Fruit fly (Drosophila melanogaster) whole organism, embryonic: ENCODE measurements around the gene Spps.

Experiments used
- Antp ChIP-seq: fragments of 200-800 bp; sonication (Bioruptor generic); optimal IDR thresholded peaks from 3 replicates; lab custom pipeline; 2016; ENCODE audit warnings: missing biosample characterization, missing genetic modification characterization
- Atf3 ChIP-seq: fragments of 200-800 bp; sonication (Bioruptor generic); optimal IDR thresholded peaks from 3 replicates; lab custom pipeline; 2016; ENCODE audit warnings: missing biosample characterization, missing genetic modification characterization
- Bteb2 ChIP-seq: fragments of 200-800 bp; sonication (Bioruptor generic); optimal IDR thresholded peaks from 2 replicates; lab custom pipeline; 2016; ENCODE audit warnings: missing biosample characterization, missing genetic modification characterization
- CG10321 ChIP-seq: fragments of 200-800 bp; sonication (Bioruptor generic); IDR thresholded peaks from 2 replicates; pipeline ENCODE4 v1.3.6; 2022; ENCODE audit warnings: missing biosample characterization, missing genetic modification characterization
- CG10565 ChIP-seq: fragments of 200-800 bp; sonication (Bioruptor generic); optimal IDR thresholded peaks from 3 replicates; lab custom pipeline; 2016; ENCODE audit warnings: missing biosample characterization, mild to moderate bottlenecking, missing genetic modification characterization
- CG10959 ChIP-seq: fragments of 200-800 bp; sonication (Bioruptor generic); IDR thresholded peaks from 2 replicates; pipeline ENCODE4 v1.3.6; 2022; ENCODE audit warnings: missing biosample characterization, missing genetic modification characterization
- CG11504 ChIP-seq: fragments of 200-800 bp; sonication (Bioruptor generic); optimal IDR thresholded peaks from 3 replicates; lab custom pipeline; 2019; ENCODE audit warnings: missing biosample characterization, mild to moderate bottlenecking, missing genetic modification characterization, moderate library complexity
- CG12104 ChIP-seq: fragments of 200-800 bp; sonication (Bioruptor generic); optimal IDR thresholded peaks from 3 replicates; lab custom pipeline; 2016; ENCODE audit warnings: missing biosample characterization, missing genetic modification characterization
- CG13296 ChIP-seq: fragments of 200-800 bp; sonication (Bioruptor generic); optimal IDR thresholded peaks from 3 replicates; lab custom pipeline; 2018; ENCODE audit warnings: missing biosample characterization, mild to moderate bottlenecking, missing genetic modification characterization
- CG15514 ChIP-seq: fragments of 200-800 bp; sonication (Bioruptor generic); optimal IDR thresholded peaks from 3 replicates; lab custom pipeline; 2017; ENCODE audit warnings: missing biosample characterization, missing genetic modification characterization, mild to moderate bottlenecking, moderate library complexity, missing genetic modification reagents
- CG15601 ChIP-seq: fragments of 200-800 bp; sonication (Bioruptor generic); optimal IDR thresholded peaks from 3 replicates; lab custom pipeline; 2019; ENCODE audit warnings: missing biosample characterization, mild to moderate bottlenecking, missing genetic modification characterization, moderate library complexity
- CG16813 ChIP-seq: fragments of 200-800 bp; sonication (Bioruptor generic); IDR thresholded peaks from 3 replicates; pipeline ENCODE4 v1.3.6; 2022; ENCODE audit warnings: missing biosample characterization, missing genetic modification characterization; ENCODE audit not compliant: partially characterized antibody
- CG16863 ChIP-seq: fragments of 200-800 bp; sonication (Bioruptor generic); optimal IDR thresholded peaks from 3 replicates; lab custom pipeline; 2016; ENCODE audit warnings: missing biosample characterization, missing genetic modification characterization
- CG1832 ChIP-seq: fragments of 200-800 bp; sonication (Bioruptor generic); optimal IDR thresholded peaks from 2 replicates; lab custom pipeline; 2017; ENCODE audit warnings: missing biosample characterization, mild to moderate bottlenecking, missing genetic modification characterization, inconsistent platforms
- CG32532 ChIP-seq: fragments of 200-800 bp; sonication (Bioruptor generic); IDR thresholded peaks from 2 replicates; pipeline ENCODE4 v1.3.6; 2022; ENCODE audit warnings: missing biosample characterization, missing genetic modification characterization
- CG4404 ChIP-seq: fragments of 200-800 bp; sonication (Bioruptor generic); IDR thresholded peaks from 2 replicates; pipeline ENCODE4 v1.3.6; 2022; ENCODE audit warnings: missing biosample characterization, missing genetic modification characterization
- CG6683 ChIP-seq: fragments of 200-800 bp; sonication (Bioruptor generic); optimal IDR thresholded peaks from 2 replicates; lab custom pipeline; 2017; ENCODE audit warnings: missing biosample characterization, mild to moderate bottlenecking, missing genetic modification characterization, missing genetic modification reagents
- CG7745 ChIP-seq: fragments of 200-800 bp; sonication (Bioruptor generic); optimal IDR thresholded peaks from 2 replicates; lab custom pipeline; 2018; ENCODE audit warnings: missing biosample characterization, mild to moderate bottlenecking, missing genetic modification characterization, moderate library complexity
- CG7928 ChIP-seq: fragments of 200-800 bp; sonication (Bioruptor generic); optimal IDR thresholded peaks from 2 replicates; lab custom pipeline; 2017; ENCODE audit warnings: missing biosample characterization, mild to moderate bottlenecking, missing genetic modification characterization
- D ChIP-seq, 2 experiments: fragments of 200-800 bp in 1 of 2; fragments of >200 bp in 1 of 2; sonication (Bioruptor generic) in 1 of 2; optimal IDR thresholded peaks; 2 replicates in 1 of 2; 3 replicates in 1 of 2; lab custom pipeline; 2017; ENCODE audit warnings: mild to moderate bottlenecking in 1 of 2, missing biosample characterization in 1 of 2, missing genetic modification characterization in 1 of 2, missing genetic modification reagents in 1 of 2
- Dek ChIP-seq: fragments of 200-800 bp; sonication (Bioruptor generic); optimal IDR thresholded peaks from 3 replicates; lab custom pipeline; 2019; ENCODE audit warnings: missing biosample characterization, mild to moderate bottlenecking, missing genetic modification characterization, moderate library complexity
- Dip3 ChIP-seq: fragments of 200-800 bp; sonication (Bioruptor generic); optimal IDR thresholded peaks from 3 replicates; lab custom pipeline; 2016; ENCODE audit warnings: missing biosample characterization, missing genetic modification characterization
- Dp ChIP-seq: fragments of 200-800 bp; sonication (Bioruptor generic); optimal IDR thresholded peaks from 2 replicates; lab custom pipeline; 2018; ENCODE audit warnings: missing biosample characterization, mild to moderate bottlenecking, missing genetic modification characterization, moderate library complexity
- Med ChIP-seq: fragments of 200-800 bp; sonication (Bioruptor generic); peaks from one replicate; lab custom pipeline; 2016; ENCODE audit warnings: missing biosample characterization, missing genetic modification characterization, mild to moderate bottlenecking, inconsistent platforms, moderate library complexity
- NC2β ChIP-seq: fragments of 200-800 bp; sonication (Bioruptor generic); optimal IDR thresholded peaks from 2 replicates; lab custom pipeline; 2016; ENCODE audit warnings: missing biosample characterization, missing genetic modification characterization
- Oaz ChIP-seq: fragments of 200-800 bp; sonication (Bioruptor generic); IDR thresholded peaks from 2 replicates; pipeline ENCODE4 v1.3.6; 2022; ENCODE audit warnings: missing biosample characterization, missing genetic modification characterization
- PHDP ChIP-seq: fragments of 200-800 bp; sonication (Bioruptor generic); optimal IDR thresholded peaks from 3 replicates; lab custom pipeline; 2018; ENCODE audit warnings: missing biosample characterization, mild to moderate bottlenecking, missing genetic modification characterization, moderate library complexity
- TFAM ChIP-seq: fragments of 200-800 bp; sonication (Bioruptor generic); optimal IDR thresholded peaks from 2 replicates; lab custom pipeline; 2017; ENCODE audit warnings: missing biosample characterization, missing genetic modification characterization, inconsistent platforms
- abd-A ChIP-seq: fragments of 200-800 bp; sonication (Bioruptor generic); optimal IDR thresholded peaks from 3 replicates; lab custom pipeline; 2019; ENCODE audit warnings: missing biosample characterization, mild to moderate bottlenecking, missing genetic modification characterization, moderate library complexity
- btn ChIP-seq: fragments of 200-800 bp; sonication (Bioruptor generic); optimal IDR thresholded peaks from 2 replicates; lab custom pipeline; 2016; ENCODE audit warnings: missing biosample characterization, missing genetic modification characterization
- cato ChIP-seq: fragments of 200-800 bp; sonication (Bioruptor generic); optimal IDR thresholded peaks from 2 replicates; lab custom pipeline; 2016; ENCODE audit warnings: missing biosample characterization, missing genetic modification characterization, borderline replicate concordance
- chm ChIP-seq: fragments of 200-800 bp; sonication (Bioruptor generic); IDR thresholded peaks from 2 replicates; pipeline ENCODE4 v1.3.6; 2022; ENCODE audit warnings: missing biosample characterization, missing genetic modification characterization
- dm ChIP-seq: fragments of 200-800 bp; sonication (Bioruptor generic); optimal IDR thresholded peaks from 3 replicates; lab custom pipeline; 2016; ENCODE audit warnings: missing biosample characterization, missing genetic modification characterization
- dpn ChIP-seq, 2 experiments: fragments of 200-800 bp; sonication (Bioruptor generic); optimal IDR thresholded peaks; 3 replicates each; lab custom pipeline; 2016; ENCODE audit warnings: missing biosample characterization in 2 of 2, missing genetic modification characterization in 2 of 2
- esg ChIP-seq: fragments of 200-800 bp; sonication (Bioruptor generic); conservative IDR thresholded peaks from 2 replicates; pipeline ENCODE4 v1.3.6; 2022; ENCODE audit warnings: missing biosample characterization, missing genetic modification characterization
- gfzf ChIP-seq: fragments of 200-800 bp; sonication (Bioruptor generic); optimal IDR thresholded peaks from 2 replicates; lab custom pipeline; 2016; ENCODE audit warnings: missing biosample characterization, mild to moderate bottlenecking, missing genetic modification characterization, moderate library complexity
- gro ChIP-seq: fragments of 200-800 bp; sonication (Bioruptor generic); optimal IDR thresholded peaks from 2 replicates; lab custom pipeline; 2016; ENCODE audit warnings: missing biosample characterization, missing genetic modification characterization
- jing ChIP-seq: fragments of 200-800 bp; sonication (Bioruptor generic); optimal IDR thresholded peaks from 2 replicates; lab custom pipeline; 2018; ENCODE audit warnings: missing biosample characterization, mild to moderate bottlenecking, missing genetic modification characterization
- knrl ChIP-seq: fragments of 200-800 bp; sonication (Bioruptor generic); IDR thresholded peaks from 3 replicates; pipeline ENCODE4 v1.3.6; 2022; ENCODE audit warnings: missing biosample characterization, missing genetic modification characterization; ENCODE audit not compliant: partially characterized antibody
- lbe ChIP-seq: fragments of 200-800 bp; sonication (Bioruptor generic); optimal IDR thresholded peaks from 2 replicates; lab custom pipeline; 2016; ENCODE audit warnings: missing biosample characterization, mild to moderate bottlenecking, missing genetic modification characterization
- nerfin-2 ChIP-seq: fragments of 200-800 bp; sonication (Bioruptor generic); IDR thresholded peaks from 2 replicates; pipeline ENCODE4 v1.3.6; 2022; ENCODE audit warnings: missing biosample characterization, missing genetic modification characterization; ENCODE audit not compliant: partially characterized antibody
- psq ChIP-seq: fragments of 200-800 bp; sonication (Bioruptor generic); optimal IDR thresholded peaks from 2 replicates; lab custom pipeline; 2017; ENCODE audit warnings: missing biosample characterization, missing genetic modification characterization
- sr ChIP-seq: fragments of 200-800 bp; sonication (Bioruptor generic); IDR thresholded peaks from 3 replicates; pipeline ENCODE4 v1.3.6; 2022; ENCODE audit warnings: missing biosample characterization, missing genetic modification characterization
- sug ChIP-seq: fragments of 200-800 bp; optimal IDR thresholded peaks from 2 replicates; lab custom pipeline; 2019; ENCODE audit warnings: missing biosample characterization, mild to moderate bottlenecking, missing genetic modification characterization, moderate library complexity
- unc-4 ChIP-seq: fragments of 200-800 bp; sonication (Bioruptor generic); IDR thresholded peaks from 2 replicates; pipeline ENCODE4 v1.3.6; 2022; ENCODE audit warnings: missing biosample characterization, missing genetic modification characterization; ENCODE audit not compliant: partially characterized antibody
- vvl ChIP-seq: fragments of 200-800 bp; sonication (Bioruptor generic); IDR thresholded peaks from 2 replicates; pipeline ENCODE4 v1.3.6; 2022; ENCODE audit warnings: missing biosample characterization, missing genetic modification characterization
- z ChIP-seq: fragments of 200-800 bp; sonication (Bioruptor generic); IDR thresholded peaks from 3 replicates; pipeline ENCODE4 v1.3.6; 2022; ENCODE audit warnings: missing biosample characterization, missing genetic modification characterization
- zen ChIP-seq: fragments of 200-800 bp; sonication (Bioruptor generic); optimal IDR thresholded peaks from 3 replicates; lab custom pipeline; 2018; ENCODE audit warnings: missing biosample characterization, mild to moderate bottlenecking, missing genetic modification characterization, moderate library complexity
- zfh1 ChIP-seq: fragments of 200-800 bp; sonication (Bioruptor generic); IDR thresholded peaks from 3 replicates; pipeline ENCODE4 v1.3.6; 2022; ENCODE audit warnings: missing biosample characterization, missing genetic modification characterization

Gene Spps

dm6 chr3R:24233366-24234161 is 6.8 kb upstream of the Spps start (continued):
- no peak for TF ChIP-seq nerfin-2 (GFP tag; lab: Robert Waterston, UW)
- TF ChIP-seq sug (tag; lab: Kevin White, UChicago), result no peak
- TF ChIP-seq Dip3 (GFP tag; lab: Kevin White, UChicago), result no peak
- no peak for TF ChIP-seq knrl (GFP tag; lab: Robert Waterston, UW)
- TF ChIP-seq CG10321 (GFP tag; lab: Robert Waterston, UW), result no peak
- peak; percentile 67 for TF ChIP-seq dm (GFP tag; lab: Kevin White, UChicago)
- TF ChIP-seq zfh1 (GFP tag; lab: Robert Waterston, UW), result no peak
- no peak for TF ChIP-seq gfzf (GFP tag; lab: Kevin White, UChicago)
- TF ChIP-seq gro, result no peak
- TF ChIP-seq Antp (GFP tag; lab: Kevin White, UChicago), result no peak
- no peak for TF ChIP-seq CG1832 (GFP tag; lab: Kevin White, UChicago)
- peak; percentile 14 for TF ChIP-seq CG15514
- TF ChIP-seq vvl (GFP tag; lab: Robert Waterston, UW), result 0 out of 2 replicates have a peak, but pooled peaks have one; percentile 37
- no peak for TF ChIP-seq CG11504 (tag; lab: Kevin White, UChicago)
- TF ChIP-seq lbe (GFP tag; lab: Kevin White, UChicago), result no peak
- no peak for TF ChIP-seq Bteb2 (GFP tag; lab: Kevin White, UChicago)
- no peak for TF ChIP-seq CG10565 (GFP tag; lab: Kevin White, UChicago)
- TF ChIP-seq Dek (tag; lab: Kevin White, UChicago), result no peak
- no peak for TF ChIP-seq Oaz (GFP tag; lab: Robert Waterston, UW)
- TF ChIP-seq Med (GFP tag; lab: Kevin White, UChicago), result peak; percentile 78
- no peak for TF ChIP-seq jing
- TF ChIP-seq btn, result no peak
- no peak for TF ChIP-seq CG16863 (GFP tag; lab: Kevin White, UChicago)
- TF ChIP-seq CG7745 (tag; lab: Kevin White, UChicago), result no peak
- no peak for TF ChIP-seq CG4404
- no peak for TF ChIP-seq CG32532 (GFP tag; lab: Robert Waterston, UW)
- no peak for TF ChIP-seq TFAM (GFP tag; lab: Kevin White, UChicago)
- no peak for TF ChIP-seq CG7928 (GFP tag; lab: Kevin White, UChicago)
- TF ChIP-seq psq (GFP tag; lab: Kevin White, UChicago), result peak; percentile 47
- no peak for TF ChIP-seq NC2β
- no peak for TF ChIP-seq zen
- no peak for TF ChIP-seq D (optimal IDR thresholded peaks at IDR 0.05; lab: Kevin White, UChicago)
- no peak for TF ChIP-seq D (GFP tag; optimal IDR thresholded peaks at IDR 0.05; lab: Kevin White, UChicago)
- TF ChIP-seq esg (GFP tag; lab: Robert Waterston, UW), result no peak
- TF ChIP-seq PHDP (tag; lab: Kevin White, UChicago), result no peak
- no peak for TF ChIP-seq Atf3
- TF ChIP-seq dpn (GFP tag; optimal IDR thresholded peaks at IDR 0.05; lab: Kevin White, UChicago), result peak in 1 of 2 experiments; percentile 26
- TF ChIP-seq z, result no peak
- TF ChIP-seq CG12104, result no peak
- TF ChIP-seq CG10959 (GFP tag; lab: Robert Waterston, UW), result no peak
- no peak for TF ChIP-seq cato
- no peak for TF ChIP-seq CG13296 (GFP tag; lab: Kevin White, UChicago)
- TF ChIP-seq CG15601 (tag; lab: Kevin White, UChicago), result no peak
- TF ChIP-seq unc-4 (GFP tag; lab: Robert Waterston, UW), result no peak
- TF ChIP-seq abd-A (tag; lab: Kevin White, UChicago), result no peak
- TF ChIP-seq CG6683, result no peak
- TF ChIP-seq CG16813 (GFP tag; lab: Robert Waterston, UW), result no peak
- TF ChIP-seq Dp (GFP tag; lab: Kevin White, UChicago), result no peak
- no peak for TF ChIP-seq chm
- TF ChIP-seq sr (GFP tag; lab: Robert Waterston, UW), result no peak
